Worm (Caenorhabditis elegans) whole organism, L3 larva: ENCODE measurements around the gene syp-2.

Experiments
- fos-1 ChIP-seq: fragments of 150-350 bp; optimal IDR thresholded peaks from 2 replicates; lab custom pipeline; 2014; ENCODE audit warnings: missing biosample characterization, missing genetic modification characterization
- mml-1 ChIP-seq: fragments of 150-350 bp; sonication (generic microtip); optimal IDR thresholded peaks from 3 replicates; lab custom pipeline; 2014; ENCODE audit warnings: missing biosample characterization, missing genetic modification characterization
- nhr-11 ChIP-seq: fragments of 150-350 bp; optimal IDR thresholded peaks from 2 replicates; lab custom pipeline; 2014; ENCODE audit warnings: missing biosample characterization, missing genetic modification characterization
- nhr-67 ChIP-seq: fragments of 150-350 bp; optimal IDR thresholded peaks from 2 replicates; lab custom pipeline; 2014; ENCODE audit warnings: missing biosample characterization, missing genetic modification characterization
- unc-39 ChIP-seq: sonication (generic microtip); optimal IDR thresholded peaks from 4 replicates; lab custom pipeline; 2017; ENCODE audit warnings: missing biosample characterization, missing genetic modification characterization

DNA sequence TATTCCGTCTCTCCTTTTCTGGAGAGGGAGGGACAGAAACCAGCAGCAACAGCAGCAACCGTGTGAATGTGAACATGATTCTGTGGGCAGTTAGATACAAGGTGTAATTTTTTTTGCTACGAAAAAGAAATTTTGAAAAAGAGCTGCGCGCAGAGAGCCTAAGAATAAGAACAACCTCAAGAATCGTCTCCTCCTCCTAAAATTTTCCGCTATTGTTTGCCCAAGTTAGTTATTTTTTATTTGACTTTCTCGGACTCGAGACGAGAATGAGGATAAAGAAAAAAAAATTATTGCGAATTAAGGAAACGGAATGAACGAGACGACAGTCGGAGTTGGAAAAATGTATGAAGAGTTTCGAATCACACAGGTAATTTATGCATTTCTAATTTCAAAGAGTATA lies 22.3 kb downstream of the syp-2 start, which contains the start of gene glb-5:
- TF ChIP-seq nhr-11 (tag; lab: Kevin White, UChicago) (no peak), fos-1 (no peak), nhr-67 (tag; lab: Kevin White, UChicago) (no peak), mml-1 (tag; lab: Kevin White, UChicago) (no peak), unc-39 (no peak)
